Worm (Caenorhabditis elegans) whole organism, midembryonic: ENCODE data around the gene C40C9.4.

ENCODE experiments used
- T22C8.4 ChIP-seq: fragments of 200-800 bp; sonication (Bioruptor generic); IDR thresholded peaks from 2 replicates; pipeline ENCODE4 v1.3.6; 2022; ENCODE audit warnings: missing genetic modification characterization, missing compliant biosample characterization
- cog-1 ChIP-seq: sonication (generic microtip); optimal IDR thresholded peaks from 2 replicates; lab custom pipeline; 2016; ENCODE audit warnings: missing genetic modification characterization, missing compliant biosample characterization
- flt-1 ChIP-seq: fragments of 200-800 bp; sonication (Bioruptor generic); IDR thresholded peaks from 2 replicates; pipeline ENCODE4 v1.3.6; 2022; ENCODE audit warnings: missing genetic modification characterization, missing compliant biosample characterization
- klf-2 ChIP-seq: fragments of 200-800 bp; sonication (Bioruptor generic); conservative IDR thresholded peaks from 2 replicates; pipeline ENCODE4 v1.3.6; 2022; ENCODE audit warnings: missing genetic modification reagents, missing genetic modification characterization, missing compliant biosample characterization
- med-1 ChIP-seq: sonication (generic microtip); optimal IDR thresholded peaks from 2 replicates; lab custom pipeline; 2017; ENCODE audit warnings: missing genetic modification characterization, mild to moderate bottlenecking, missing compliant biosample characterization, antibody characterized with exemption, missing genetic modification reagents; ENCODE audit not compliant: insufficient read depth
- ref-1 ChIP-seq: fragments of 200-800 bp; sonication (Bioruptor generic); conservative IDR thresholded peaks from 2 replicates; pipeline ENCODE4 v1.3.6; 2022; ENCODE audit warnings: missing genetic modification reagents, missing genetic modification characterization, missing compliant biosample characterization
- tab-1 ChIP-seq: fragments of 200-800 bp; sonication (Bioruptor generic); IDR thresholded peaks from 2 replicates; pipeline ENCODE4 v1.3.6; 2022; ENCODE audit warnings: missing genetic modification characterization, missing compliant biosample characterization
- ztf-23 ChIP-seq: fragments of 200-800 bp; sonication (Bioruptor generic); IDR thresholded peaks from 2 replicates; pipeline ENCODE4 v1.3.6; 2022; ENCODE audit warnings: missing genetic modification reagents, missing genetic modification characterization, missing compliant biosample characterization
- ztf-29 ChIP-seq: fragments of 200-800 bp; sonication (Bioruptor generic); IDR thresholded peaks from 2 replicates; pipeline ENCODE4 v1.3.6; 2022; ENCODE audit warnings: missing genetic modification reagents, missing genetic modification characterization, missing compliant biosample characterization

The C40C9.4 gene

DNA sequence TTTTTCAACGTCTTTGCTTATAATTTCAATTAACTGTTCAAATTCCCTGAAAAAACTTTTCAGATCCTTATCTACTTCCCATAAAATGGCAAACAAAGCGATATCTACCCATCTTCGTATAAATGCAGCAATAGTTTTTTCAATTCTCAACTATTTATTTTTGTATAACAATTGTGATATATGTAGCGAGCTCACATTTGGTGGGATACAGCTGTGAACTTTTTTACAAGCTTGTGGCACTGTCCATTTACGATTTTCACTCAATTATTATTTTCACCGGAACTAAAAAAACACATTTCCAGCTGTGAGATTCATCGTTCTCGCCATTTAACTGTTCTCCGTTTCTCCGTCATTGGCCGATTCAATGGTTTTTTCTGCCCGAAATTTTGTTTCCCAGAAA is at the start of gene C40C9.4:
C40C9.4 (plus strand) TSS at position 301 of the 400 bp plus-strand sequence.
- TF ChIP-seq klf-2 (GFP tag; lab: Robert Waterston, UW) = no peak
- no peak for TF ChIP-seq ref-1
- no peak for TF ChIP-seq ztf-23
- TF ChIP-seq ztf-29 (GFP tag; lab: Robert Waterston, UW) = no peak
- TF ChIP-seq med-1 (GFP tag; lab: Kevin White, UChicago) = no peak
- TF ChIP-seq T22C8.4 (GFP tag; lab: Robert Waterston, UW) = no peak
- TF ChIP-seq cog-1 (tag; lab: Kevin White, UChicago) = no peak
- no peak for TF ChIP-seq flt-1 (GFP tag; lab: Robert Waterston, UW)
- TF ChIP-seq tab-1 (GFP tag; lab: Robert Waterston, UW) = no peak

DNA sequence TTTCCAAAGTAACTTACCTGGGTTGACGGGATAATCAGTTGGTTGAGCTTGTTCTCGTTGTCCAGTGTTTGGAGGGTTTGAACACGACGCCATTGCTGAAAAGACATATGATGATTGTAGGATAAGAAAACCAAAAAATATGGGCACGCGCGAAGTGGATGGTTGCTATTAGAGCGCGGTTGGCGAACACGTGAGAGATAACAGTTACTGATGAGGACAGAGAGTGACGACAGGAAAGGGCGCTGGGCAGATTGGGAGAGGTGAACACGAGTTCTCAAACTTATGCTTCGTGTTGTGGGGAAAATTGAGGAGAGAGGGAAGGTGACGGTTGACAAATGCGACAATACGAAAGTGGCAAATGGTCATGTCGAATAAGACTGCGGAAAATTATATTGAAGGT is 47.1 kb upstream of the C40C9.4 start, which contains the start of gene F54B11.8:
F54B11.8 (minus strand) TSS at position 101 of the 400 bp plus-strand sequence.
- TF ChIP-seq ztf-29 (GFP tag; lab: Robert Waterston, UW) (no peak), ztf-23 (no peak), tab-1 (GFP tag; lab: Robert Waterston, UW) (no peak), med-1 (GFP tag; lab: Kevin White, UChicago) (no peak), T22C8.4 (GFP tag; lab: Robert Waterston, UW) (no peak), cog-1 (tag; lab: Kevin White, UChicago) (no peak)

DNA sequence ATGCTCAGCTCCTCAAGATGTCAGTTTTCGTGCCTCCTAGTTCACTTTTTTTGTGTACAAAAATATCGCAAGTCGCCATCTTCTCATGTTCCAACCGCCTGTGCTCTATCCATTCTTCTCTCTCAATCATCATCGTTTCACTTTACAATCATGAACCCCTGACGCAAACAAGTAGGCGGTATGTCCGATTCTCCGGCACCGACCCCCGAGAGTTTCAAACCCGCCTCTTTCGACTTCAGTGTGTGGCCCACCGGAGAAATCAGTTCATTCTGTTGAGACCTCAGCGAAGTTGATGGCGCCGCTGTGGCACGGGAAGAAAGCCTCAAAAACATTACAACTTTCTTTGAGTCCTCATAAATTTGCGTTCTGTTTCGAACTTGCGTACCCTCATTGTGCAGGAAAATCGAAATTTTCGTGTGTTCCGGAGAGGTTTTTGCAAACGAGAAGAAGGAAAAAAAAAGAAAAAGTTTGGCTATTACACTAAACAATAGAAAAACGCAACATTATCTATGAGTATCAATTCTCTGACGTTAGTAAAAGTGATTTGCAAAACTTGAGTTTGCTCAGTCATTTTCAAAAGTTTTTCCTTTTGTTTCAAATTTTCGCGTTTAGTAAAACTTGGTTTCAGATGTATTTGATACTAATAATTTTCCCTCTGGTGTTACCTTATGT is 45.8 kb upstream of the C40C9.4 start, which contains the start of gene F54B11.9:
F54B11.9 (plus strand) TSS at position 622 of the 672 bp plus-strand sequence.
- no peak for TF ChIP-seq med-1 (GFP tag; lab: Kevin White, UChicago)
- no peak for TF ChIP-seq tab-1 (GFP tag; lab: Robert Waterston, UW)
- no peak for TF ChIP-seq T22C8.4 (GFP tag; lab: Robert Waterston, UW)
- TF ChIP-seq ref-1 = no peak
- no peak for TF ChIP-seq cog-1 (tag; lab: Kevin White, UChicago)
- no peak for TF ChIP-seq ztf-29 (GFP tag; lab: Robert Waterston, UW)
- TF ChIP-seq klf-2 (GFP tag; lab: Robert Waterston, UW) = no peak
- TF ChIP-seq ztf-23 = no peak
- no peak for TF ChIP-seq flt-1 (GFP tag; lab: Robert Waterston, UW)

- no peak for TF ChIP-seq klf-2 (GFP tag; lab: Robert Waterston, UW)
- TF ChIP-seq ztf-23 = no peak
- TF ChIP-seq flt-1 (GFP tag; lab: Robert Waterston, UW) = no peak
- TF ChIP-seq ref-1 = no peak
- TF ChIP-seq cog-1 (tag; lab: Kevin White, UChicago) = no peak
- no peak for TF ChIP-seq tab-1 (GFP tag; lab: Robert Waterston, UW)
- no peak for TF ChIP-seq T22C8.4 (GFP tag; lab: Robert Waterston, UW)
- no peak for TF ChIP-seq med-1 (GFP tag; lab: Kevin White, UChicago)
- no peak for TF ChIP-seq ztf-29 (GFP tag; lab: Robert Waterston, UW)
Observed at ce11 chrX:13605854-13606253, 45.0 kb upstream of the C40C9.4 start.

ce11 chrX:13610040-13610439 is 40.9 kb upstream of the C40C9.4 start:
- TF ChIP-seq med-1 (GFP tag; lab: Kevin White, UChicago) = no peak
- TF ChIP-seq ztf-29 (GFP tag; lab: Robert Waterston, UW) = no peak
- no peak for TF ChIP-seq ztf-23

- TF ChIP-seq tab-1 (GFP tag; lab: Robert Waterston, UW) (no peak), ref-1 (no peak), cog-1 (tag; lab: Kevin White, UChicago) (no peak), ztf-29 (GFP tag; lab: Robert Waterston, UW) (no peak), klf-2 (GFP tag; lab: Robert Waterston, UW) (no peak), ztf-23 (no peak), med-1 (GFP tag; lab: Kevin White, UChicago) (no peak), T22C8.4 (GFP tag; lab: Robert Waterston, UW) (no peak), flt-1 (GFP tag; lab: Robert Waterston, UW) (no peak)
Observed at ce11 chrX:13615181-13615580, 35.7 kb upstream of the C40C9.4 start.

- TF ChIP-seq ztf-23 = no peak
- no peak for TF ChIP-seq klf-2 (GFP tag; lab: Robert Waterston, UW)
- no peak for TF ChIP-seq T22C8.4 (GFP tag; lab: Robert Waterston, UW)
- TF ChIP-seq ztf-29 (GFP tag; lab: Robert Waterston, UW) = no peak
Observed at ce11 chrX:13618574-13618973, 32.3 kb upstream of the C40C9.4 start, which contains the start of gene nlp-53. nlp-53 (plus strand) TSS chrX:13618874.

- no peak for TF ChIP-seq med-1 (GFP tag; lab: Kevin White, UChicago)
- TF ChIP-seq ztf-23 = no peak
- no peak for TF ChIP-seq ref-1
- no peak for TF ChIP-seq tab-1 (GFP tag; lab: Robert Waterston, UW)
- TF ChIP-seq flt-1 (GFP tag; lab: Robert Waterston, UW) = no peak
- no peak for TF ChIP-seq ztf-29 (GFP tag; lab: Robert Waterston, UW)
- TF ChIP-seq klf-2 (GFP tag; lab: Robert Waterston, UW) = no peak
- no peak for TF ChIP-seq T22C8.4 (GFP tag; lab: Robert Waterston, UW)
- no peak for TF ChIP-seq cog-1 (tag; lab: Kevin White, UChicago)
Observed at ce11 chrX:13621628-13622027, 29.3 kb upstream of the C40C9.4 start, which contains the start of gene Y12A6A.1. Y12A6A.1 (minus strand) TSS chrX:13621728.

- TF ChIP-seq flt-1 (GFP tag; lab: Robert Waterston, UW) = no peak
- TF ChIP-seq tab-1 (GFP tag; lab: Robert Waterston, UW) = no peak
- no peak for TF ChIP-seq T22C8.4 (GFP tag; lab: Robert Waterston, UW)
- TF ChIP-seq ref-1 = no peak
- no peak for TF ChIP-seq klf-2 (GFP tag; lab: Robert Waterston, UW)
- no peak for TF ChIP-seq cog-1 (tag; lab: Kevin White, UChicago)
- no peak for TF ChIP-seq ztf-23
- no peak for TF ChIP-seq ztf-29 (GFP tag; lab: Robert Waterston, UW)
- no peak for TF ChIP-seq med-1 (GFP tag; lab: Kevin White, UChicago)
Observed at ce11 chrX:13631122-13631672, 19.7 kb upstream of the C40C9.4 start, which contains the start of gene nlg-1. nlg-1 (minus strand) TSS chrX:13631172.
